Worm (Caenorhabditis elegans) whole organism, L4/young adult: ENCODE measurements around the gene clc-6.

Experiments
- W03F9.2 ChIP-seq: fragments of 150-350 bp; optimal IDR thresholded peaks from 2 replicates; lab custom pipeline; 2014; ENCODE audit warnings: missing biosample characterization, missing genetic modification characterization
- dao-5 ChIP-seq: sonication (generic microtip); optimal IDR thresholded peaks from 2 replicates; lab custom pipeline; 2016; ENCODE audit warnings: missing genotype, missing genetic modification characterization, moderate library complexity, missing compliant biosample characterization
- him-1 ChIP-seq: sonication (generic microtip); optimal IDR thresholded peaks from 2 replicates; lab custom pipeline; 2016; ENCODE audit warnings: missing genotype, missing genetic modification reagents, missing genetic modification characterization, missing compliant biosample characterization

ce11 chrV:11223698-11224097 is 27.7 kb upstream of the clc-6 start:
- TF ChIP-seq W03F9.2 (tag; lab: Kevin White, UChicago) (no peak), dao-5 (tag; lab: Kevin White, UChicago) (no peak), him-1 (tag; lab: Kevin White, UChicago) (no peak)
